Worm (Caenorhabditis elegans) whole organism, L3 larva: ENCODE data around the gene nas-21.
"Not testable (repeated sequence)": the region's sequence is repeated elsewhere in the genome, so short reads cannot be mapped to it uniquely, and the experiment has no call there.

Experiments
- ama-1 ChIP-seq: fragments of 150-350 bp; optimal IDR thresholded peaks from 2 replicates; lab custom pipeline; 2018
- elt-1 ChIP-seq: fragments of 150-350 bp; optimal IDR thresholded peaks from 2 replicates; lab custom pipeline; 2014; ENCODE audit warnings: missing biosample characterization, missing genetic modification characterization
- fos-1 ChIP-seq: fragments of 150-350 bp; optimal IDR thresholded peaks from 2 replicates; lab custom pipeline; 2014; ENCODE audit warnings: missing biosample characterization, missing genetic modification characterization
- hmg-11 ChIP-seq: sonication (generic microtip); optimal IDR thresholded peaks from 2 replicates; lab custom pipeline; 2016; ENCODE audit warnings: missing genetic modification characterization, missing compliant biosample characterization
- lin-39 ChIP-seq: fragments of 150-350 bp; optimal IDR thresholded peaks from 2 replicates; lab custom pipeline; 2018; ENCODE audit warnings: missing biosample characterization, missing genetic modification reagents, missing genetic modification characterization
- nhr-76 ChIP-seq: fragments of 150-350 bp; sonication (generic microtip); optimal IDR thresholded peaks from 5 replicates; lab custom pipeline; 2014; ENCODE audit warnings: missing biosample characterization, missing genetic modification characterization
- pqm-1 ChIP-seq: fragments of 150-350 bp; optimal IDR thresholded peaks from 2 replicates; lab custom pipeline; 2017; ENCODE audit warnings: missing biosample characterization, missing genetic modification characterization, inconsistent platforms
- unc-62 ChIP-seq: fragments of 150-350 bp; sonication (generic microtip); optimal IDR thresholded peaks from 4 replicates; lab custom pipeline; 2014; ENCODE audit warnings: missing biosample characterization, missing genetic modification reagents, missing genetic modification characterization
- ztf-11 ChIP-seq: fragments of 150-350 bp; optimal IDR thresholded peaks from 2 replicates; lab custom pipeline; 2014; ENCODE audit warnings: missing biosample characterization, missing genetic modification characterization

DNA sequence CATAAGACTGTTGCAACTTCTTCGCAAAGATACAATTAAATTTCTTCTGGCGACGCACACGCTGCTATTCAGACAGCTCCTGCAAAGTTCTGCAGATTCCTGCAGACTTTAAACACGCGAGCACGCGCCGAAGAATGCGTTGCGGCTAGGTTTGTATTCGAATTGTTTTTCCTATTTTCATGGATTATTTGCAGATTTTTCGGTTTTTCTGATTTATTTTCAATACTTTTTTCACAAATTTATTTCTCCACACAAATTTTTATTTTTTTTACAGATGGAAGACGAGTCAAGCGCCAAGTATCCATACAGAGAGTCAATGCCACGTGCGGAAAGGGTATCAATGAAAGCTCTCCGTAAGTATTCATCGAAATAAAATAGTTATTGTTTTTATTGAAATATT is 3.3 kb downstream of the nas-21 start, which contains the start of gene T11F9.7:
- TF ChIP-seq elt-1 (tag; lab: Kevin White, UChicago); fos-1 (tag; lab: Kevin White, UChicago); ama-1; nhr-76 (tag; lab: Kevin White, UChicago); lin-39; unc-62 (GFP tag; lab: Kevin White, UChicago); ztf-11 (tag; lab: Kevin White, UChicago); hmg-11 (tag; lab: Kevin White, UChicago); pqm-1 (tag; lab: Kevin White, UChicago): not testable (repeated sequence)
